Worm (Caenorhabditis elegans): ENCODE measurements around the gene Y116F11A.3.
"Not testable (repeated sequence)": the region's sequence is repeated elsewhere in the genome, so short reads cannot be mapped to it uniquely, and the experiment has no call there.

The Y116F11A.3 gene

DNA sequence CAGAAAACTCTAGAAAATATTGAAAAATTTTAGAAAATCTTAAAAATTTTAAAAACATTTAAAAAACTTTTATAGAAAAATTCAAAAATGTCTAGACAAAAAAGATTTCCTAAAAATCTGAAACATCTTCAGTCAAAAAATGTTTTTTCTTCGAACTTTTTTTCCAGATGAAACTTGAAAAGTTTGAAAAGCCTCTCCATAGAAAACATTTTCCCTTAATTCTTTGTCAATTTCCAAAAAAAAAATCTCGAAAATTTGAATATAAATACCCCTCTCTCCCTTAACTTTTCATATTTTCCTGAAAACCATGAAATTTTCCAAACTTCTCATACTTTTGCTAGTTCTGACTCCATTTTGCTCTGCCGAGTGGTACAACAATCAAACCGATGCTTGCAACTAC is at the start of gene Y116F11A.3:
Gene Y116F11A.3, plus strand, starts transcription at position 301 of the 400 bp plus-strand sequence.
- TF ChIP-seq dao-5 (tag; optimal IDR thresholded peaks at IDR 0.05) (no peak), W03F9.2 (tag; optimal IDR thresholded peaks at IDR 0.05) (no peak), him-1 (tag; optimal IDR thresholded peaks at IDR 0.05) (no peak)

DNA sequence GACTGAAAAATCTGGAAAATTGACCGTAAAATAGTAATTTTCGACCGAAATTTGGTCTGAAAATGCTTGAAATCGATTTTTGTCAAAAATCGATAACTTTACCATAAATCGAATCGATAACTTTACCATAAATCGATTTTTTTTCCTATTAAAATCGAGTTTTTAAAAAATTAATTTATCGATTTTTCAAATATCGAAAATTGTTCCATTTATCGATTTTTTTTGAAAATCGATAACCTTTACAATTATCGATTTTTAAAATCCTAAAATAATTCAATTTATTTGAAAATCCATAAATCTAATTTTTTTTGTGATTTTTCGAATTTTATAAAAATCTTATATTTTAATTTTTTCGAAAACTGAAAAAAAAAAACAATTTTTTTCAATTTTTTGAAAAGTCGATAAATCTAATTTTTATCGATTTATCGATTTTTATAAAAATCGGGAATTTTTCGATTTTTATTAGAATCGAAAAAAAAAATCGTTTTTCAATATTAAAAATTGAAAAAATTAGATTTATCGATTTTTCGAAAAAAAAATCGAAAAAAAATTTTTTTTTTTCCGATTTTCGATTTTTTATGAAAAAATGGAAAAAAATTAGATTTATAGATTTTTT is 37.5 kb upstream of the Y116F11A.3 start:
- TF ChIP-seq him-1 (tag; optimal IDR thresholded peaks at IDR 0.05) (no peak), dao-5 (tag; optimal IDR thresholded peaks at IDR 0.05) (no peak), W03F9.2 (tag; optimal IDR thresholded peaks at IDR 0.05) (no peak)

DNA sequence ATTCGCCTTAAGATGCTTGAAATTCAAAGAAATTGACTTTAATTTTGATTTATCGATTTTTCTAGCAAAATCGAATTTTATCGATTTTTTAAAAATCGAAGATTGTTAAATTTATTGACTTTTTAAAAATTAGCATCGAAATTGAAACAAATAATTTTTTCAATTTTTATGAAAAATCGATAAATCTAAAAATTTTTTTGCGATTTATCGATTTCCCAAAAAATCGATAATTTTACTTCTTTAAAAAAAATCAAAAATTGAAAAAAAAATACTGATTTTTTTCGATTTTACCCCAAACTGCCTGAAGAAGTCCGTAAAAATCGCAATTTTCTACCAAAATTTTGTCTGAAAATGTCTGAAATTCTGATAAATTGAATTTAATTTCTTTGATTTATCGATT is 36.9 kb upstream of the Y116F11A.3 start:
- TF ChIP-seq W03F9.2 (tag; optimal IDR thresholded peaks at IDR 0.05), result no peak
- no peak for TF ChIP-seq dao-5 (tag; optimal IDR thresholded peaks at IDR 0.05)
- no peak for TF ChIP-seq him-1 (tag; optimal IDR thresholded peaks at IDR 0.05)

DNA sequence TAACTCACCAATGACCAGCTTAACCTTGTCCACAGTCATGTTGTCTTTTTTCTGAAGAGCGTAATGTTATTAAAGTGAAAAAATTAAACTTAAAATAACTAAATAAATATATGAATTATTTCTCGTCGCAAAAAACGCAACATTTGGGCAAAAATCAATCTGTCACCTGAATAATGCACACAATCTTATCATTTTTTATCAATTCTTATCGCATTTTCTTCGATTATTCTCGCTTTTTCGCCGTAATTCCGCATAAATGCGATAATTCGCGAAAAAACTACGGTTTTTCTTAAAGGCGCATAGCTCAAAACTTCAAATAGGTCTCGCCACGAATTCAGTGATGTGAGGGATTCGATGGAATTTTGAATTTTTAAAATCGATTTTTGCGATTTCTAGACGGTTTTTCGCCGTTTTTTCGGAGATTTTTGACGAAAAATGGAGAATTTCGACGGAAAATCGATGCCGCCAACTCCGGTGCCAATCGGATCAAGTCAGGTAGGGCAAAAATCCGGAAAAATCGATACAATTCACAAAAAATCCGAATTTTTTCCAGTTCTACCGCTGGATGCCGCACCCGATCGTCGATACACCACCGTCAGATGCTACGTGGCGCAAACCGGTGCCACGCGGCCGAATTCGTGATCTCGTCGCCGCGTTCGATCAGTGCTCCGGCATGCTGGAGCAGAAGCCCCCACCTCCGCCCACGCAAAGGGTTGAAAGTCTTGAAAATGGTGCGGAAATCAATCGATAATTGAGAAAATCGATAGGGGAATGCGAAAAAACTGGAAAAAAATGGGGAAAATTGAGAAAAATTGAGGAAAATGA is 31.3 kb upstream of the Y116F11A.3 start, which contains the start of the genes Y43F8C.13 and ani-3:
Gene Y43F8C.13, minus strand, starts transcription at position 51 of the 825 bp plus-strand sequence.
Gene ani-3, plus strand, starts transcription at position 385 of the 825 bp plus-strand sequence.
- TF ChIP-seq him-1 (tag; optimal IDR thresholded peaks at IDR 0.05) (no peak), W03F9.2 (tag; optimal IDR thresholded peaks at IDR 0.05) (no peak), dao-5 (tag; optimal IDR thresholded peaks at IDR 0.05) (no peak)

DNA sequence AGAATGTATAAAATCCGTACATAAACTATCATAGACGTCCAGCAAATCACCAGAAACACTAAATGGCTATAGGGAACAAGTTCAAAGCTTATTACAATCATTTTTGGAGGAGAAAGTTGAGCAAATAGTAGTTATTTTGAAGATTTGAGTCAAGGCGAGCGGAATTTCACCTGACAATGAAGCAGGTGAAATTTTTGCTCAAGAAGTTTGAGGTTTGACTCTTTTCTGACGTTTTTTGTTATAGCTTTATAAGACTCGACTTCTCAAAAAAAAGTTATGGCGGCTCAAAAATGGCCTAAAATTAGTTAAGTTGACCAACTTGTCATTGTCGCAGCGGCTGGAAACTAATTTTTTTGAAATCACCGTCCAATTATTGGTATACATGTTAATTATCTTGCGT is 20.0 kb upstream of the Y116F11A.3 start, which contains the start of gene srv-3:
Gene srv-3, minus strand, starts transcription at position 101 of the 400 bp plus-strand sequence.
- TF ChIP-seq dao-5 (tag; optimal IDR thresholded peaks at IDR 0.05), result no peak
- no peak for TF ChIP-seq him-1 (tag; optimal IDR thresholded peaks at IDR 0.05)
- no peak for TF ChIP-seq W03F9.2 (tag; optimal IDR thresholded peaks at IDR 0.05)

DNA sequence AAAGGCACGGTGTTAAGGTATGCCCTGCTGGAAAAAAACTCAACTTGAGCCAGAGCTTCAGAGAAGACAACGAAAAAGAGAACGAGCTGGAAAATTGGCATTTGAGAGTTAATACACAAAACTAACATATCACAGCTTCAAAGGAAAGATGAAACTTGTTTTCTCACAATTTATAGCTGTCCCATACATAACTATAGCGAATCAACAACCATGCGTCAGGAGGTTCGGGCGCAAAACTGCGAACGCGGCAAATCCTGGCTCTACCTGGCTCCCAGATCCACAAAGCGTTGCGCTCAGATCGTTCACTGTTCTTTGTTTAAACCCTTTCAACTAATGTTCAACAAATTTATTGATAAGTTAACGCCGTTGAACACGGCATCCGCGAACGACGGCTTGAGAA is 18.3 kb upstream of the Y116F11A.3 start, which contains the start of gene Y43F8C.15:
Gene Y43F8C.15, minus strand, starts transcription at position 101 of the 400 bp plus-strand sequence.
- TF ChIP-seq dao-5, him-1, W03F9.2 (tag; optimal IDR thresholded peaks at IDR 0.05): not testable (repeated sequence)

DNA sequence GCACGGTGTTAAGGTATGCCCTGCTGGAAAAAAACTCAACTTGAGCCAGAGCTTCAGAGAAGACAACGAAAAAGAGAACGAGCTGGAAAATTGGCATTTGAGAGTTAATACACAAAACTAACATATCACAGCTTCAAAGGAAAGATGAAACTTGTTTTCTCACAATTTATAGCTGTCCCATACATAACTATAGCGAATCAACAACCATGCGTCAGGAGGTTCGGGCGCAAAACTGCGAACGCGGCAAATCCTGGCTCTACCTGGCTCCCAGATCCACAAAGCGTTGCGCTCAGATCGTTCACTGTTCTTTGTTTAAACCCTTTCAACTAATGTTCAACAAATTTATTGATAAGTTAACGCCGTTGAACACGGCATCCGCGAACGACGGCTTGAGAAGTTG is 17.2 kb upstream of the Y116F11A.3 start, which contains the start of gene Y43F8C.23:
Gene Y43F8C.23, minus strand, starts transcription at position 101 of the 400 bp plus-strand sequence.
- TF ChIP-seq dao-5, him-1, W03F9.2 (tag; optimal IDR thresholded peaks at IDR 0.05): not testable (repeated sequence)

DNA sequence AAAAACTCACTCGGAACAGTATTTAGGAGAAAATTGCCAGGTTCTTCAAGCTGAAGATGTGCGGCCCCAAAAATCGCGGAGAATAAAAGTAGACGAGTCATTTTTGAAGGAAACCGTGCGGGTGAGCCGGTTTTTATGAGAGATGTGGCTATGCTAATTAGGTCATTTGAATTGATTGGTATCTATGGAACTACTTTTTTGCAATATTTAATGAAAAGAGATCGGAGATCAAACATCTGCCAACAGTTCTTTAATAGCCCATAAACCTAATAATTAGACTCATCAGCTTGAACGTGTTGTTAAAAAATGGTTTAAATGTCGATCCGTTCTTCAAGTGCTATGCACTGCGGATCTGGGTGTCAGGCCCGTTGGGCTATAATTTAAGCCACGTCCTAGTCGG is 13.4 kb upstream of the Y116F11A.3 start, which contains the start of gene Y43F8C.16:
Gene Y43F8C.16, minus strand, starts transcription at position 101 of the 400 bp plus-strand sequence.
- TF ChIP-seq him-1 (tag; optimal IDR thresholded peaks at IDR 0.05) (no peak), dao-5 (tag; optimal IDR thresholded peaks at IDR 0.05) (no peak), W03F9.2 (tag; optimal IDR thresholded peaks at IDR 0.05) (no peak)

DNA sequence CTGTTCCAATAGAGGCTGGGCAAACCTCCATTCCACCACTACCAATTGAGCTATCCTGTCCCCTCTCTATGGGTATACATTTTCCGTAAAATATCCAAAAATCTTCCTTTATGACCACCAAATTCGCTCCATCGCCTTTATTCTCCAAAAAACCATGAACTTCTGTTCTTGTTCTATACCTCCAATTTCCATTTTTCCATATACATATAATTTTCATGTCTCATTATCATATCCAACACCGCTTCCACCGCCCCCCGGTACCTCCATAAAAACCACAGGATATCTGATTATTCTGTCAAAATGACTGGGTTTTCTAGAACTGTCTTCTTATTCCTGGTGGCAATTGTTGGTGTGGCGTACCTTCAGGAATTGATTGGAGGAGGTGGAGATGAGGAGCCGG is 13.0 kb upstream of the Y116F11A.3 start, which contains the start of gene Y43F8C.17:
Gene Y43F8C.17, plus strand, starts transcription at position 301 of the 400 bp plus-strand sequence.
- no peak for TF ChIP-seq W03F9.2 (tag; optimal IDR thresholded peaks at IDR 0.05)
- TF ChIP-seq him-1 (tag; optimal IDR thresholded peaks at IDR 0.05), result no peak
- no peak for TF ChIP-seq dao-5 (tag; optimal IDR thresholded peaks at IDR 0.05)

DNA sequence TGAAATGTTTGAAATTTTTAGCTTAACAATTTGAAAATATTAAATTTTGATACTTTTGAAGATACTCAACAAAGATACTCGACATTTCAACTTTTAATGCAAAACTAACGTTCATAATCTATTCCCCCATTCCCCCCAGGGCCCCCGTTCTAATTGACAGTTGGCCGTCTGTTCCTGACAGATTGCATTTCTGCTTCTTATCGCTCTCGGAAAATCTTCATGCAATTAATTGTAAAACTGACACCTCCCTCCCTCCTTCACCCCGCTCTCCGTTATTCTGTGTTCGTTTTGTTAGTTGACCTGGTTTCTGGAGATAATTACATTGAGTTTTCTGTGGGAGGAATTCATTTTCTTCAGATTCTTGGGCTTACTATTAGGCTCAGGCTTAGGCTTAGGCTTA is 10.9 kb upstream of the Y116F11A.3 start:
- TF ChIP-seq dao-5 (tag; optimal IDR thresholded peaks at IDR 0.05) (no peak), W03F9.2 (tag; optimal IDR thresholded peaks at IDR 0.05) (no peak), him-1 (tag; optimal IDR thresholded peaks at IDR 0.05) (no peak)

DNA sequence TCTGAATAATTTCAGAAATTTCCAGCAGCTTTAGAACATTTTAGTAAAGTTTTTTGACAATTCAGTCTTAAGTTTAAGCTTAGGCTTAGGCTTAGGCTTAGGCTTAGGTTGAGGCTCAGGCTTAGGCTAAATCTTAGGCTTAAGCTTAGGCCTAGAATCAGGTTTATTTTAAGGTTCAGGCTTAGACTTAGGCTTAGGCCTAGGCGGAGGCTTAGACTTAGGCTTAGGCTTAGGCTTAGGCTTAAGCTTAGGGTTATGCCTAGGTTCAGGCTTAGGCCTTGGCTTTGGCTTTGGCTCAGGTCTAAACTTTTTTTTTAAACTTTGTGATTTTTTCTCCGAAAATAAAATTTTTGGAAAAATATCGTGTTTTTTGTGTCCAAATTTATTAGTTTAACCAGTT is 10.2 kb upstream of the Y116F11A.3 start:
- no peak for TF ChIP-seq him-1 (tag; optimal IDR thresholded peaks at IDR 0.05)
- TF ChIP-seq W03F9.2 (tag; optimal IDR thresholded peaks at IDR 0.05), result no peak
- TF ChIP-seq dao-5 (tag; optimal IDR thresholded peaks at IDR 0.05), result no peak

DNA sequence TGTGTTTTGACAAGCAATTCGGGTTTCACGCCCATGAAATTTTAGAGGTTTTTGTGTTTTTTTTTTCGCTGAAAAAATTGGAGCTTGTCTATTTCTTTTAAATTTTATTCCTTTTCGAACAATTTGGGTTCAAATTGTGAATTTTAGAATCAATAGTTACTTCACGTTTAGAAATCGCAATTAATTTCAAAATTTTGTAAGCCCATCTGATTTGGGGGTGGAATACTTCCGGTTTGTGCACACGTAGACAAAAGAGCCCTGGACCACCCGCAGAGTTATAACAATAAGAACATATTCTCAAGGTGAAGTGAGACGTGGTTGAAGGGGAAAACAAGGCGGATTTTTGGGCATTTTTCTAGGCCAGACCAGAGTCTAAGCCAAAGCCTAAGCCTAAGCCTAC is 9.6 kb upstream of the Y116F11A.3 start, which contains the start of gene Y116F11A.6:
Gene Y116F11A.6, plus strand, starts transcription at position 301 of the 400 bp plus-strand sequence.
- TF ChIP-seq W03F9.2 (tag; optimal IDR thresholded peaks at IDR 0.05) (no peak), dao-5 (tag; optimal IDR thresholded peaks at IDR 0.05) (no peak), him-1 (tag; optimal IDR thresholded peaks at IDR 0.05) (no peak)

DNA sequence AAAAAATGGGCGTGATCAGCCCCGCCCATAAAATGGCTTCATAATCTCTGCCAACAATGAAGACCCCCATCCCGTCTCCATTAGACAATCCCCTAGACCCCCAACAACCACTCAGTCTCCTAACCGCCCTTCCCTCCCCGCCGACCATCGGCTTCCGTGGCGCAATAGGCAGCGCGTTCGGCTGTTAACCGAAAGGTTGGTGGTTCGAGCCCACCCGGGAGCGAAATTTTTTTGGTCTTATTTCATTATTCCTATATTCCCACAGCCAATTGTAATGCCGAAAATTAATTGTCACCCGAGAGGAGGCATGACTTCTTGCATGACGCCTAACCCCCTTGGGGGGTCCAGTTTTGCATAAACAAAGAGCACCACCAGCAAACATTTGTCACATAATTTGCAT is 6.0 kb upstream of the Y116F11A.3 start:
- TF ChIP-seq him-1 (tag; optimal IDR thresholded peaks at IDR 0.05), result no peak
- TF ChIP-seq dao-5 (tag; optimal IDR thresholded peaks at IDR 0.05), result no peak
- no peak for TF ChIP-seq W03F9.2 (tag; optimal IDR thresholded peaks at IDR 0.05)

Measured in whole organism, L4/young adult.